Worm (Caenorhabditis elegans) whole organism, L4 larva: ENCODE measurements around the gene W02B8.1.

Experiments used
- F26F4.8 ChIP-seq: fragments of 200-800 bp; sonication (Bioruptor generic); conservative IDR thresholded peaks from 2 replicates; pipeline ENCODE4 v1.3.6; 2022; ENCODE audit warnings: missing genetic modification characterization, missing compliant biosample characterization
- F37D6.2 ChIP-seq: sonication (generic microtip); optimal IDR thresholded peaks from 2 replicates; lab custom pipeline; 2016; ENCODE audit warnings: mild to moderate bottlenecking, missing genetic modification characterization, missing compliant biosample characterization
- F49E8.2 ChIP-seq: sonication (generic microtip); optimal IDR thresholded peaks from 2 replicates; lab custom pipeline; 2016; ENCODE audit warnings: missing compliant biosample characterization, mild to moderate bottlenecking, missing genetic modification characterization, borderline replicate concordance
- T26A8.4 ChIP-seq: fragments of 200-800 bp; sonication (Bioruptor generic); IDR thresholded peaks from 2 replicates; pipeline ENCODE4 v1.3.6; 2022; ENCODE audit warnings: missing genetic modification characterization, missing compliant biosample characterization
- aha-1 ChIP-seq: fragments of 150-350 bp; peaks from one replicate; lab custom pipeline; 2014; ENCODE audit warnings: missing biosample characterization, missing genetic modification characterization
- attf-4 ChIP-seq: sonication (generic microtip); optimal IDR thresholded peaks from 3 replicates; lab custom pipeline; 2017; ENCODE audit warnings: missing biosample characterization, missing genetic modification characterization
- ceh-28 ChIP-seq: fragments of 150-350 bp; optimal IDR thresholded peaks from 2 replicates; lab custom pipeline; 2014; ENCODE audit warnings: missing biosample characterization, missing genetic modification reagents, missing genetic modification characterization
- daf-8 ChIP-seq: fragments of 200-800 bp; sonication (Bioruptor generic); IDR thresholded peaks from 2 replicates; pipeline ENCODE4 v1.3.6; 2022; ENCODE audit warnings: missing genetic modification characterization, missing compliant biosample characterization
- dmd-6 ChIP-seq: fragments of 200-800 bp; sonication (Bioruptor generic); IDR thresholded peaks from 2 replicates; pipeline ENCODE4 v1.3.6; 2022; ENCODE audit warnings: missing genetic modification reagents, missing genetic modification characterization, missing compliant biosample characterization
- dmd-9 ChIP-seq: fragments of 200-800 bp; sonication (Bioruptor generic); IDR thresholded peaks from 2 replicates; pipeline ENCODE4 v1.3.6; 2022; ENCODE audit warnings: missing genetic modification reagents, missing genetic modification characterization, missing compliant biosample characterization
- dpl-1 ChIP-seq: fragments of 150-350 bp; optimal IDR thresholded peaks from 2 replicates; lab custom pipeline; 2014; ENCODE audit warnings: missing biosample characterization, missing genetic modification reagents, missing genetic modification characterization
- egl-43 ChIP-seq: fragments of 200-800 bp; sonication (Bioruptor generic); IDR thresholded peaks from 2 replicates; pipeline ENCODE4 v1.3.6; 2022; ENCODE audit warnings: missing genetic modification reagents, missing genetic modification characterization, missing compliant biosample characterization
- fkh-10 ChIP-seq: fragments of 150-350 bp; optimal IDR thresholded peaks from 2 replicates; lab custom pipeline; 2014; ENCODE audit warnings: missing biosample characterization, missing genetic modification reagents, missing genetic modification characterization
- fos-1 ChIP-seq: fragments of 150-350 bp; optimal IDR thresholded peaks from 2 replicates; lab custom pipeline; 2014; ENCODE audit warnings: missing biosample characterization, missing genetic modification characterization
- hif-1 ChIP-seq, 2 experiments: sonication (generic microtip); optimal IDR thresholded peaks; 2 replicates each; lab custom pipeline; 2016 to 2017; ENCODE audit warnings: missing compliant biosample characterization in 2 of 2, missing genetic modification characterization in 2 of 2, missing genetic modification reagents in 2 of 2, missing genotype in 2 of 2, mild to moderate bottlenecking in 1 of 2
- hlh-11 ChIP-seq: fragments of 200-800 bp; sonication (Bioruptor generic); optimal IDR thresholded peaks from 2 replicates; lab custom pipeline; 2018; ENCODE audit warnings: mild to moderate bottlenecking, missing genetic modification characterization, missing compliant biosample characterization
- hlh-30 ChIP-seq: sonication (generic microtip); optimal IDR thresholded peaks from 2 replicates; lab custom pipeline; 2017; ENCODE audit warnings: antibody characterized with exemption, mild to moderate bottlenecking, missing genetic modification characterization, missing compliant biosample characterization; ENCODE audit not compliant: insufficient read depth
- hmg-1.1 ChIP-seq: fragments of 200-800 bp; sonication (Bioruptor generic); IDR thresholded peaks from 2 replicates; pipeline ENCODE4 v1.3.6; 2022; ENCODE audit warnings: missing genetic modification reagents, missing genetic modification characterization, missing compliant biosample characterization
- lsy-2 ChIP-seq, 2 experiments: fragments of 150-350 bp in 1 of 2; sonication (generic microtip) in 1 of 2; optimal IDR thresholded peaks; 2 replicates each; lab custom pipeline; 2014 to 2017; ENCODE audit warnings: missing biosample characterization in 2 of 2, missing genetic modification characterization in 2 of 2
- mdl-1 ChIP-seq, 2 experiments: fragments of 150-350 bp in 1 of 2; sonication (generic microtip) in 1 of 2; optimal IDR thresholded peaks; 2 replicates each; lab custom pipeline; 2014 to 2017; ENCODE audit warnings: missing biosample characterization in 2 of 2, missing genetic modification characterization in 2 of 2
- mes-2 ChIP-seq: sonication (generic microtip); optimal IDR thresholded peaks from 2 replicates; lab custom pipeline; 2016; ENCODE audit warnings: missing genotype, mild to moderate bottlenecking, missing genetic modification characterization, missing compliant biosample characterization; ENCODE audit not compliant: poor library complexity, severe bottlenecking
- nhr-102 ChIP-seq: sonication (generic microtip); optimal IDR thresholded peaks from 2 replicates; lab custom pipeline; 2016; ENCODE audit warnings: mild to moderate bottlenecking, missing genetic modification characterization, moderate library complexity, missing compliant biosample characterization
- nhr-11 ChIP-seq: fragments of 150-350 bp; optimal IDR thresholded peaks from 2 replicates; lab custom pipeline; 2014; ENCODE audit warnings: missing biosample characterization, missing genetic modification characterization
- nhr-42 ChIP-seq: fragments of 200-800 bp; sonication (Bioruptor generic); IDR thresholded peaks from 2 replicates; pipeline ENCODE4 v1.3.6; 2022; ENCODE audit warnings: missing genetic modification characterization, missing compliant biosample characterization
- nhr-48 ChIP-seq: sonication (generic microtip); optimal IDR thresholded peaks from 2 replicates; lab custom pipeline; 2016; ENCODE audit warnings: mild to moderate bottlenecking, missing genetic modification characterization, missing compliant biosample characterization
- nhr-6 ChIP-seq: fragments of 150-350 bp; optimal IDR thresholded peaks from 2 replicates; lab custom pipeline; 2014; ENCODE audit warnings: missing biosample characterization, missing genetic modification characterization
- rbr-2 ChIP-seq: sonication (generic microtip); optimal IDR thresholded peaks from 2 replicates; lab custom pipeline; 2016; ENCODE audit warnings: missing genotype, missing genetic modification characterization, missing compliant biosample characterization
- set-16 ChIP-seq: fragments of 200-800 bp; sonication (Bioruptor generic); IDR thresholded peaks from 2 replicates; pipeline ENCODE4 v1.3.6; 2022; ENCODE audit warnings: missing genetic modification reagents, missing genetic modification characterization, missing compliant biosample characterization
- spr-1 ChIP-seq: sonication (generic microtip); optimal IDR thresholded peaks from 2 replicates; lab custom pipeline; 2016; ENCODE audit warnings: mild to moderate bottlenecking, missing genetic modification characterization, missing compliant biosample characterization
- tra-1 ChIP-seq: fragments of 200-800 bp; sonication (Bioruptor generic); IDR thresholded peaks from 2 replicates; pipeline ENCODE4 v1.3.6; 2022; ENCODE audit warnings: missing genetic modification reagents, missing genetic modification characterization, missing compliant biosample characterization
- unc-62 ChIP-seq, 3 experiments: fragments of 150-350 bp in 1 of 3; sonication (generic microtip); optimal IDR thresholded peaks in 2 of 3; peaks in 1 of 3; 1 replicate in 1 of 3; 2 replicates in 2 of 3; lab custom pipeline; 2014 to 2017; ENCODE audit warnings: missing biosample characterization in 3 of 3, missing genetic modification characterization in 3 of 3, missing genetic modification reagents in 3 of 3, missing genotype in 1 of 3
- zip-11 ChIP-seq: fragments of 200-800 bp; sonication (Bioruptor generic); IDR thresholded peaks from 2 replicates; pipeline ENCODE4 v1.3.6; 2022; ENCODE audit warnings: missing genetic modification characterization, missing compliant biosample characterization
- zip-2 ChIP-seq: fragments of 150-350 bp; optimal IDR thresholded peaks from 2 replicates; lab custom pipeline; 2014; ENCODE audit warnings: missing biosample characterization, missing genetic modification characterization
- ztf-7 ChIP-seq: fragments of 150-350 bp; optimal IDR thresholded peaks from 2 replicates; lab custom pipeline; 2014; ENCODE audit warnings: missing biosample characterization, missing genetic modification characterization

The W02B8.1 gene

DNA sequence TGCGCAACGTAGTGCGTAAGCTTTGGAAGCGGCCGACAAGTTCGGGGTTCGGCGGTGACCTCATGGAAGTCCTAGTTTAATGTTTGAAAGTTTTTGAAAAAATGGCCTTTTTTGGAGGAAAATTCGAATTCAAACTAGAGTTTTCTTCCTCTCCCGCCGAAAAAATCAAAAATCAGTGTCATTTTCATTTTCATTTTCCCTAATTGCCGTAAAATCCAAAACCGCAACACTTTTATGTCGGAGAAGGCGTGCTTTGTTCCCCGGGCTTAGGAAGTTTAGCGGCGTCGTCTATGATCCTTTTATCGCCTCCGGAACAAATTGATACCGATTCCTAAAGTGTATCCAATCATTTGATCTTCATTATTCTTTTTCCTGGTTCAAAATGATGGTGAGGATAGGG lies 23.0 kb upstream of the W02B8.1 start, which contains the start of gene mltn-5:
mltn-5 (plus strand) TSS at position 301 of the 400 bp plus-strand sequence.
- no peak for TF ChIP-seq F37D6.2 (tag; lab: Kevin White, UChicago)
- no peak for TF ChIP-seq F49E8.2 (tag; lab: Kevin White, UChicago)
- no peak for TF ChIP-seq egl-43 (GFP tag; lab: Robert Waterston, UW)
- TF ChIP-seq nhr-48 (tag; lab: Kevin White, UChicago): no peak
- TF ChIP-seq nhr-102 (tag; lab: Kevin White, UChicago): no peak
- TF ChIP-seq mes-2 (tag; lab: Kevin White, UChicago): no peak

DNA sequence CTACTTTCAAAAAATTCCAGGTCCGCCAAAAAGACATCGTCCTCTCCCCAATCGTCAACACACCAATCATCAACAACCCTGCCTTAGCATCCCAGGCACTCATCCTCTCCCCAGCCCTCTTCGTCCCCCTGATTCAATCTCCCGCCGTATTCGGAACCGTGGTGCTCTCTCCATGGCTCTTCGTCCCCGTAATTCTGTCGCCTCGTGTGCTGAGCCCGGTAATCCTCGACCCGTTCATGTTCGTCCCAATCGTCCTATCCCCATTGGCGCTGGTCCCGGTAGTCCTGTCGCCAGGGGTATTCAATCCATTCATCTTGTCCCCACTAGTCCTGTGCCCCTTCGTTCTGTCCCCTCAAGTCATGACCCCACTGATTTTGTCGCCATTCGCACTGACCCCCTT lies 17.2 kb upstream of the W02B8.1 start:
- TF ChIP-seq F49E8.2 (tag; lab: Kevin White, UChicago) (no peak), set-16 (GFP tag; lab: Robert Waterston, UW) (peak; percentile 67)

DNA sequence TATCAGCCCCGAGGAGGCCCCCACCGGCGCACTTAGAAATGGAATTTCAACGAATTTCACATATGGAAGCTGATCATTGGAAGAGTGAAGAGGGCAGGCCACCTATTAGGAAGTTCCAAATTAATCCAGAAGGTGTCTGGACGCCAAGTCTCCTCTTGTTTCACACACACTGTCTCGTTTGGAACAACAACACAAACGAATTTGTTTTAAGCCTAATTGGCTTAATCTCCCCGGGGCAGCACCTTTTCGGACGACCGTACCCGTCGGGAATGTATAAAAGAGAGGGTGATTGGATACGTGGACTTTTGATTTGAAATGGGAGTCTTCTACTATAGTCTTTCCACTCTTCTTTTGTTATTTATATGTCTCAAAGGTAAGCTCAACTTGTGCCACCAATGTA lies 14.1 kb upstream of the W02B8.1 start, which contains the start of gene mltn-3:
mltn-3 (plus strand) TSS at position 301 of the 400 bp plus-strand sequence.
- TF ChIP-seq zip-2 (tag; lab: Kevin White, UChicago): no peak
- TF ChIP-seq attf-4 (tag; lab: Kevin White, UChicago): no peak
- no peak for TF ChIP-seq zip-11 (GFP tag; lab: Robert Waterston, UW)
- TF ChIP-seq daf-8 (GFP tag; lab: Robert Waterston, UW): no peak

DNA sequence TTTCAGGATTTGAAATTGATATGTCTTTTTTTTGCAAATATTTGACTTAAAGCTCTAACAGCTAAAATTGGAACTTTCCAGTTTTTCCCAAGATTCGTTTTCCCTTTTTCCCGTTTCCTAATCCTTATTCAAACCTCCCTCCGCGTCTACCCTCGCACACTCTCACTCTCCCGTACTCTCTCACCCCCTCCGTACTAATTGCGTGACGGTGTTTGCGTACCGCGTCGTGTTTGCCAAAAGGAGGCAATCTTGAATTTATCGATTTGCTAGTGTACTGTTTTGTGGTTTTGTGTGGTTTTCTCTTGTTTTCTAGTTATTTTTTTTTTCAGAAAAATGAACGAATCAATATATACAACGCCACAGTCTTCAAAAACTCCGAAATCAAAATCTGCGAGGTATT lies 6.7 kb upstream of the W02B8.1 start, which contains the start of gene citk-1:
citk-1 (plus strand) TSS at position 323 of the 400 bp plus-strand sequence.
- peak; percentile 59; the same call in 1 of the 2 replicates for TF ChIP-seq nhr-42 (GFP tag; lab: Robert Waterston, UW)
- no peak for TF ChIP-seq ztf-7
- peak; percentile 53 for TF ChIP-seq nhr-11 (tag; lab: Kevin White, UChicago)
- peak; percentile 97 for TF ChIP-seq dpl-1 (GFP tag; lab: Kevin White, UChicago)
- peak; percentile 80 for TF ChIP-seq mes-2 (tag; lab: Kevin White, UChicago)
- TF ChIP-seq dmd-6 (GFP tag; lab: Robert Waterston, UW): peak; percentile 17; the same call in 1 of the 2 replicates
- no peak for TF ChIP-seq spr-1 (tag; lab: Kevin White, UChicago)
- peak; percentile 60 for TF ChIP-seq rbr-2 (tag; lab: Kevin White, UChicago)
- TF ChIP-seq set-16 (GFP tag; lab: Robert Waterston, UW): no peak
- TF ChIP-seq fos-1 (tag; lab: Kevin White, UChicago): no peak
- TF ChIP-seq hmg-1.1 (GFP tag; lab: Robert Waterston, UW): peak; percentile 73
- TF ChIP-seq hif-1 (tag; optimal IDR thresholded peaks at IDR 0.05; lab: Kevin White, UChicago): peak in 1 of 2 experiments; percentile 31
- peak; percentile 26 for TF ChIP-seq fkh-10 (GFP tag; lab: Kevin White, UChicago)
- TF ChIP-seq egl-43 (GFP tag; lab: Robert Waterston, UW): 0 out of 2 replicates have a peak, but pooled peaks have one; percentile 16
- no peak for TF ChIP-seq T26A8.4 (GFP tag; lab: Robert Waterston, UW)
- peak; percentile 33 for TF ChIP-seq ceh-28
- TF ChIP-seq nhr-6 (tag; lab: Kevin White, UChicago): peak; percentile 20
- TF ChIP-seq hlh-11: peak; percentile 31

DNA sequence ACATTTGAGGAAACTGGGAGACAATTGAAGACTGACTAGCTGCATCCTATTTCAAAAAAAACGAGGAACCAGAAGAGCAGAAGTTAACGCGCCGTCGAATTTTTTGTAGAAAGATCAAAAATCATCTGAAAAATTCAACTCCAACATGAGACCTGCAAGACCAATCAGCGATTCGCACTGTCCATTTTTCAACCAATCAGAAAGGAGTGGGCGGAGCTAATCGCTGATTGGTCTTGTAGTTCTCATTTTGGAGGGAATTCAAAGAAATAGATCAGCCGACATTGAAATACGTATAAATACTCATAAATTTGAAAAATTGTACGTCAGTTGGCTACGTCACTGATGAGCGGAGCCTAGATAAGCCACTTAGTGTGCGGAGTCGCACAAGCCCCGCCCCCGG lies 5.7 kb upstream of the W02B8.1 start:
- TF ChIP-seq aha-1 (tag; lab: Kevin White, UChicago): peak; percentile 46
- no peak for TF ChIP-seq nhr-42 (GFP tag; lab: Robert Waterston, UW)

DNA sequence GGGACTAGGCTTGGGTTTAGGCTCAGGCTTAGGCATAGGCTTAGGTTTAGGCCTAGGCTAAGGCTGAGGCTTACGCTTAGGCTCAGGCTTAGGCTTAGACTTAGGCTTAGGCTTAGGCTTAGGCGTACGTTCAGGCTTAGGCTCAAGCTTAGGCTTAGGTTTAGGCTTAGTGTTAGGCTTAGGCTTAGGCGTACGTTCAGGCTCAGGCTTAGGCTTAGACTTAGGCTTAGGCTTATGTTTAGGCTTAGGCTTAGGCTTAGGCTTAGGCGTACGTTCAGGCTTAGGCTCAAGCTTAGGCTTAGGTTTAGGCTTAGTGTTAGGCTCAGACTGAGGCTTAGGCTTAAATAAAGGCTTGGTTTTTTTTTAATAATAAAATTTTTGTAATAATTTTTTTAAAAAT lies 3.6 kb upstream of the W02B8.1 start:
- TF ChIP-seq tra-1 (GFP tag; lab: Robert Waterston, UW): 0 out of 2 replicates have a peak, but pooled peaks have one; percentile 32

DNA sequence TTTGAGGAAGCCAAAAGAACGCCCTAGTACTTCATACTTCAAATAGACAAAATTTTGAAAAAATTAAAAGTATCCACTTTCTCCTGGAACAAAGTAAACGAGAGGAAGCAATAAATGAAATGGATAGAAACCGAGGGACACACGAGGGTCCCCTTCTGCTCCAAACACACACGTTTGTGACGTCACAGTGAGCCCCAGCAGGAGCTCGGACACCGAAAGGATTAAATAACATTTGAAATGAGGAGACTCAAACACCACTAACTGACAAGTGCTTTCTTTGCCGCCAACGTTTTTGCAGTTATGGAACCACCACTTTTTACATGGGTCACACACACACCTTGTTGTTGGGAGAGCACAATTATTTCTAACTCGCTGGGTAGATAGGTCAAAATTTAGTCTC lies 1.6 kb upstream of the W02B8.1 start:
- TF ChIP-seq nhr-6 (tag; lab: Kevin White, UChicago) (no peak), mdl-1 (tag; optimal IDR thresholded peaks at IDR 0.05; lab: Kevin White, UChicago) (peak in 1 of 2 experiments; percentile 26), dmd-9 (GFP tag; lab: Robert Waterston, UW) (no peak), hlh-30 (tag; lab: Kevin White, UChicago) (peak; percentile 8), unc-62 (GFP tag; optimal IDR thresholded peaks at IDR 0.05 in 1 of 2; lab: Kevin White, UChicago) (peak in 1 of 2 experiments; percentile 93), unc-62 (tag; optimal IDR thresholded peaks at IDR 0.05; lab: Kevin White, UChicago) (no peak), nhr-11 (tag; lab: Kevin White, UChicago) (peak; percentile 10), F26F4.8 (no peak), lsy-2 (tag; optimal IDR thresholded peaks at IDR 0.05; lab: Kevin White, UChicago) (peak in 1 of 2 experiments; percentile 28)
